Worm (Caenorhabditis elegans) whole organism, late embryonic: ENCODE data around the gene T19H5.4.

Source experiments
- F13H6.1 ChIP-seq: sonication (generic microtip); optimal IDR thresholded peaks from 2 replicates; lab custom pipeline; 2016; ENCODE audit warnings: missing genetic modification characterization, missing compliant biosample characterization
- che-1 ChIP-seq: sonication (generic microtip); optimal IDR thresholded peaks from 2 replicates; lab custom pipeline; 2016; ENCODE audit warnings: mild to moderate bottlenecking, missing genetic modification characterization, missing compliant biosample characterization

DNA sequence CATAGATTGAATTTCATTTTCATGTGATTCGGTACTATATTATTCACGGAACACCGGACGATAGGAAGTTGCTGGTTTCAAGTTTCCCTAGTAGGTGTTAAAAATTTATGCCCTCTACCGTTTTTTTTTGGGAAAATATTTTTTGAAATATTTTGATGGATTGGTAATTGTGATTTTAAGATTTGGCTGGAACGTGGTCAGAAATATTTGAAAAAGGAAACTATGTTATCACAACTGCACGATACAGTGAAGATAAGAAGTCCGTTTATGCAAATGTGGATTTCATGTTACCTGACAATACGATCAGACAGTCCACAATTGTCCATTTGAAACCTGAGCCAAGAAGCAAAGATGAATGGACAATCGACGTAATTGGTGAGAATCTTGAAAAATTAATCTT lies 35.8 kb upstream of the T19H5.4 start, which contains the start of gene AH6.17:
- TF ChIP-seq che-1 (tag; lab: Kevin White, UChicago): no peak
- no peak for TF ChIP-seq F13H6.1 (tag; lab: Kevin White, UChicago)
